Worm (Caenorhabditis elegans): Measurements from ENCODE around the gene C16C8.20.
A peak's percentile ranks its signal among the peaks of the same experiment; 100 is the strongest.

Gene C16C8.20

DNA sequence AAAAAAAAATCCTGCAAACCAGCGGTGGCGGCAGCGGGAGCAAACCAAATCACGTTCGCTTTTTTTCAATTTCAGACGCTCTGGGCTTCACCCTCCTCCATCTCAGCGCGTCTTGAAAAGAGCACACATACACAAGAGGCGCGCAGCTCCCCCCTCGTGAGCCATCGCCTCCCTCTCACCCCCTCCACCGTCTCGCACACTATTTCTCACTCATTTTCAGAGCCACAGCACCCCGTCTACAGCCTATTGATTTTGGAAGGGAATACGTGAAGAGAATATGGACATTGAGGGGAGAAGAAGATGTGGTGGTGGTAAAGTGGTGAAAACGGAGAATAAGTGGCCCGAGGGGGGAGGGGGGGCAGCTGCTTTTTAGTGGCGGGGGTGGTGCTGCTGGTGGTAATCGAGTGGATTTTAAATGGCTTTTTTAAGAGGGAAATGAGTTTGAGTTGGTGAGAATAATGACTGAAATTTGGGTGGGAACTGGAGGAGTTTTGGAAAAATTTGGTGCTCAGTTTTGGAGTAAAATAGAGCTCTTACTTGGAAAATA is 18.5 kb upstream of the C16C8.20 start:
- TF ChIP-seq fkh-2 (tag; optimal IDR thresholded peaks at IDR 0.05): no peak
- no peak for TF ChIP-seq lsy-12 (tag; optimal IDR thresholded peaks at IDR 0.05)
- peak; percentile 20 for TF ChIP-seq sea-2 (GFP tag; optimal IDR thresholded peaks at IDR 0.05)
- no peak for TF ChIP-seq nhr-12 (tag; optimal IDR thresholded peaks at IDR 0.05)
- no peak for TF ChIP-seq pqm-1 (tag; optimal IDR thresholded peaks at IDR 0.05)
- TF ChIP-seq nhr-76 (tag; optimal IDR thresholded peaks at IDR 0.05): no peak
- TF ChIP-seq hmg-11 (tag; optimal IDR thresholded peaks at IDR 0.05): peak; percentile 66
- no peak for TF ChIP-seq egl-5 (tag; optimal IDR thresholded peaks at IDR 0.05)
- no peak for TF ChIP-seq aly-2 (tag; optimal IDR thresholded peaks at IDR 0.05)
- peak; percentile 72 for TF ChIP-seq lin-39 (tag; optimal IDR thresholded peaks at IDR 0.05)
- no peak for TF ChIP-seq mdl-1 (tag; optimal IDR thresholded peaks at IDR 0.05)
- no peak for TF ChIP-seq ceh-9 (tag; optimal IDR thresholded peaks at IDR 0.05)
- TF ChIP-seq ZK546.5 (tag; optimal IDR thresholded peaks at IDR 0.05): no peak
- TF ChIP-seq skn-1 (tag; optimal IDR thresholded peaks at IDR 0.05): no peak
- TF ChIP-seq nhr-23 (tag; optimal IDR thresholded peaks at IDR 0.05): no peak
- TF ChIP-seq daf-12 (tag; optimal IDR thresholded peaks at IDR 0.05): no peak
- peak; percentile 19 for TF ChIP-seq snpc-4 (tag; optimal IDR thresholded peaks at IDR 0.05)
- no peak for TF ChIP-seq nhr-25 (tag; optimal IDR thresholded peaks at IDR 0.05)
- no peak for TF ChIP-seq ztf-4 (tag; optimal IDR thresholded peaks at IDR 0.05)
- TF ChIP-seq zag-1 (tag; optimal IDR thresholded peaks at IDR 0.05): no peak
- TF ChIP-seq ceh-82 (tag; optimal IDR thresholded peaks at IDR 0.05): no peak
- TF ChIP-seq nfya-1 (tag; optimal IDR thresholded peaks at IDR 0.05; ENCODE audit: insufficient read depth): peak; percentile 60
- TF ChIP-seq ama-1 (optimal IDR thresholded peaks at IDR 0.05): no peak
- no peak for TF ChIP-seq ztf-11 (tag; optimal IDR thresholded peaks at IDR 0.05)
- no peak for TF ChIP-seq ceh-28 (tag; optimal IDR thresholded peaks at IDR 0.05)
- no peak for TF ChIP-seq tbx-2 (tag; optimal IDR thresholded peaks at IDR 0.05)
- peak; percentile 3 for TF ChIP-seq fkh-10 (GFP tag; optimal IDR thresholded peaks at IDR 0.05)
- TF ChIP-seq ceh-16 (tag; optimal IDR thresholded peaks at IDR 0.05): no peak
- no peak for TF ChIP-seq elt-1 (tag; optimal IDR thresholded peaks at IDR 0.05)
- no peak for TF ChIP-seq nhr-67 (tag; optimal IDR thresholded peaks at IDR 0.05)

DNA sequence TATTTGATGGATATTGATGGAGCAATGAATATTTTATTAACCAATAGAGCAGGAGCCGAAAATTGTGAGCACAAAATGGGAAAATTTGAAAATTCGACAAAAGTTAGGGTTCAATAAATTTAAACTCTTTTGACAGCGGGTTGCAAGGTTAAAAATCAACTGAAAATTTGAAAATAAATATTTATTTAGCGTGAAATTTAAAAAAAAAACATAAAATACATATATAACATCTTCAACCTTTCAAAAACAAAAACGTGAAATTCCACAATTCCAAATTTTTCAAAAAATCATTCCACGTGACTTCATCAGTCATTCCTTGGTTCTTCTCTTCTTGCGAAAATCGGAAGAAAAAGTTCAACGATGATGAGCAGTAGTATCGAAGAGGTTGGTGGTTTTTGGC is 17.3 kb upstream of the C16C8.20 start, which contains the start of gene C16C8.18:
TSS of gene C16C8.18 (plus strand) at position 301 of the 400 bp plus-strand sequence.
- TF ChIP-seq fkh-2 (tag; optimal IDR thresholded peaks at IDR 0.05): no peak
- no peak for TF ChIP-seq ZK546.5 (tag; optimal IDR thresholded peaks at IDR 0.05)
- no peak for TF ChIP-seq lin-15B (tag; optimal IDR thresholded peaks at IDR 0.05)
- TF ChIP-seq ceh-16 (tag; optimal IDR thresholded peaks at IDR 0.05): no peak
- no peak for TF ChIP-seq unc-39 (tag; optimal IDR thresholded peaks at IDR 0.05)
- no peak for TF ChIP-seq nhr-11 (tag; optimal IDR thresholded peaks at IDR 0.05)
- no peak for TF ChIP-seq egl-5 (tag; optimal IDR thresholded peaks at IDR 0.05)
- TF ChIP-seq fkh-10 (GFP tag; optimal IDR thresholded peaks at IDR 0.05): no peak
- no peak for TF ChIP-seq tbx-2 (tag; optimal IDR thresholded peaks at IDR 0.05)
- no peak for TF ChIP-seq lsy-12 (tag; optimal IDR thresholded peaks at IDR 0.05)
- TF ChIP-seq nhr-77 (tag; optimal IDR thresholded peaks at IDR 0.05): no peak
- TF ChIP-seq mdl-1 (tag; optimal IDR thresholded peaks at IDR 0.05): no peak
- no peak for TF ChIP-seq nhr-25 (tag; optimal IDR thresholded peaks at IDR 0.05)
- no peak for TF ChIP-seq ztf-4 (tag; optimal IDR thresholded peaks at IDR 0.05)
- no peak for TF ChIP-seq R02D3.7 (tag; optimal IDR thresholded peaks at IDR 0.05)
- no peak for TF ChIP-seq elt-1 (tag; optimal IDR thresholded peaks at IDR 0.05)
- no peak for TF ChIP-seq skn-1 (tag; optimal IDR thresholded peaks at IDR 0.05)
- no peak for TF ChIP-seq aly-2 (tag; optimal IDR thresholded peaks at IDR 0.05)
- no peak for TF ChIP-seq hmg-11 (tag; optimal IDR thresholded peaks at IDR 0.05)

DNA sequence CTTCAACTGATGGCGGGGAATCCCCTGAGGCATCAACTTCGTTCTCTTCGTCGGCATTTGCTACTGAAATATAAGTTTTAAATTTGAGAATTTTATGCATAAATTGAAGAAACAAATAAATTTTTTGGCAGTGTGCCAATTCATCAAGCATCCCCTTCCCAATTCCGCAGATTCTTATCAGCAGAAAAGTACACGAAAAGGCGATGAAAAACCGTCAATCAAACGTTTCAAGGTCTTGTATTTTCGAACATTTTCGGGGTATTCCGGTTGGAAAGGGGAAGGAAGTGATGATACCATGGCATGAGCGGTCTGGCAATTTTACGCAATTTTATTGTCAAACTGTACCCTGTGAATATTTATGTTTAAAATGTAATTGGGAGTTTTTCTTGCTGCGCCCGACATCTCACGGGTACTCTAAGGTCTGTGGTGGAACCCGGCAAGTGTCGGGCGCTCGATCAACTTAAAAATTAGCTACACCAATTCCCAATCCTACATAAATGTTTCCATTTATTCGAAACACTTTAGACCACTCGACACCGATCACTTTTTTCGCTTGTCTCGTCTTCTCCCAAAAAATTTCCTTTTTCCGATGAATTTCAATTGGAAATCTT is 11.7 kb upstream of the C16C8.20 start:
- TF ChIP-seq egl-27 (tag; optimal IDR thresholded peaks at IDR 0.05) (no peak), nhr-43 (tag; optimal IDR thresholded peaks at IDR 0.05; ENCODE audit: poor library complexity, severe bottlenecking) (peak; percentile 43), nhr-237 (tag; optimal IDR thresholded peaks at IDR 0.05) (no peak), snpc-4 (tag; optimal IDR thresholded peaks at IDR 0.05) (peak; percentile 78), ceh-9 (tag; optimal IDR thresholded peaks at IDR 0.05) (no peak), nhr-25 (tag; optimal IDR thresholded peaks at IDR 0.05) (peak; percentile 56), skn-1 (tag; optimal IDR thresholded peaks at IDR 0.05) (no peak), egl-5 (tag; optimal IDR thresholded peaks at IDR 0.05) (no peak), zag-1 (tag; optimal IDR thresholded peaks at IDR 0.05) (no peak), unc-39 (tag; optimal IDR thresholded peaks at IDR 0.05) (no peak), ceh-28 (tag; optimal IDR thresholded peaks at IDR 0.05) (no peak), lin-39 (tag; optimal IDR thresholded peaks at IDR 0.05) (no peak), nhr-28 (tag; optimal IDR thresholded peaks at IDR 0.05) (no peak), pqm-1 (tag; optimal IDR thresholded peaks at IDR 0.05) (no peak), nhr-67 (tag; optimal IDR thresholded peaks at IDR 0.05) (no peak), sea-2 (GFP tag; optimal IDR thresholded peaks at IDR 0.05) (no peak), ama-1 (optimal IDR thresholded peaks at IDR 0.05) (peak; percentile 19), fkh-10 (GFP tag; optimal IDR thresholded peaks at IDR 0.05) (no peak), nhr-11 (tag; optimal IDR thresholded peaks at IDR 0.05) (no peak), unc-62 (GFP tag; optimal IDR thresholded peaks at IDR 0.05) (peak; percentile 43), elt-1 (tag; optimal IDR thresholded peaks at IDR 0.05) (peak; percentile 77), lsy-12 (tag; optimal IDR thresholded peaks at IDR 0.05) (no peak)
